Fruit fly (Drosophila melanogaster) whole organism, prepupa: ENCODE measurements around the gene CG4911.

Source experiments
- CG3919 ChIP-seq: fragments of 200-800 bp; sonication (Bioruptor generic); optimal IDR thresholded peaks from 3 replicates; lab custom pipeline; 2016; ENCODE audit warnings: missing biosample characterization, missing genetic modification characterization
- CG6854 ChIP-seq: fragments of 200-800 bp; sonication (Bioruptor generic); optimal IDR thresholded peaks from 2 replicates; lab custom pipeline; 2017; ENCODE audit warnings: missing biosample characterization, mild to moderate bottlenecking, missing genetic modification characterization
- Sox14 ChIP-seq: fragments of 200-800 bp; sonication (Bioruptor generic); optimal IDR thresholded peaks from 3 replicates; lab custom pipeline; 2016; ENCODE audit warnings: missing biosample characterization, missing genetic modification characterization
- fd59A ChIP-seq: fragments of 200-800 bp; sonication (Bioruptor generic); optimal IDR thresholded peaks from 2 replicates; lab custom pipeline; 2017; ENCODE audit warnings: missing biosample characterization, mild to moderate bottlenecking, missing genetic modification characterization, missing genetic modification reagents

DNA sequence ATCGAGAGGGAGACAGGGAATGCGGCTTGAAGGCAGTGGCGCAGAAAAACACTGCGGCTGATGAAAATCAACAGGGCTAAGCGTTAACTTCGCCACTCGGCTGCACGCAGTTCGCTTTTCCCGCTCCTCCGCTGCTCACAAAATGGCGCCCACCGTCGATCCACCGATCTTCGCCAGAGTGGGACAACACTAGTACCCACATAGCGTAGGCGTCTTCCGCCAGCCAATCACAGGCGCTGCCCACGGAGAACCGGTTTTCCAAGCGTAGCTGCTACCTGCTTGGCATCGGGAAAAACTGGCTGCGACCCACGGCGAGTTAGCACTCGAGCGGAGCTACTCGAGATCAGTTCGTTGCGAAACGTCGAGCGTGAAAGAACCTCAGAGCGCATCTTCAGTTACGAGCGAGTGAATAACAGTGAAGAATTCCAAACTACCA, 31.5 kb downstream of the CG4911 start, which contains the start of gene Doc1:
- TF ChIP-seq CG3919 (GFP tag; lab: Kevin White, UChicago) = no peak
- TF ChIP-seq fd59A (GFP tag; lab: Kevin White, UChicago) = no peak
- no peak for TF ChIP-seq Sox14
- no peak for TF ChIP-seq CG6854 (GFP tag; lab: Kevin White, UChicago)
